Worm (Caenorhabditis elegans): ENCODE results near the gene Y94H6A.10.

The Y94H6A.10 gene

ce11 chrIV:2665388-2665978 lies 45.0 kb downstream of the Y94H6A.10 start:
- TF ChIP-seq hnd-1 (tag; optimal IDR thresholded peaks at IDR 0.05): no peak
- TF ChIP-seq F13C5.2 (tag; optimal IDR thresholded peaks at IDR 0.05): no peak
- TF ChIP-seq ets-7 (tag; optimal IDR thresholded peaks at IDR 0.05): no peak
- TF ChIP-seq flt-1 (GFP tag; IDR thresholded peaks at IDR 0.05): no peak
- TF ChIP-seq ceh-36 (tag; optimal IDR thresholded peaks at IDR 0.05): no peak
- TF ChIP-seq hmbx-1 (tag; optimal IDR thresholded peaks at IDR 0.05): no peak
- TF ChIP-seq tbx-11 (GFP tag; IDR thresholded peaks at IDR 0.05): no peak
- TF ChIP-seq ama-1 (optimal IDR thresholded peaks at IDR 0.05): no peak
- no peak for TF ChIP-seq sea-1 (GFP tag; conservative IDR thresholded peaks at IDR 0.05)
- TF ChIP-seq scrt-1 (GFP tag; IDR thresholded peaks at IDR 0.05): no peak

- no peak for TF ChIP-seq tbx-37 (GFP tag; conservative IDR thresholded peaks at IDR 0.05)
- no peak for TF ChIP-seq F13C5.2 (tag; optimal IDR thresholded peaks at IDR 0.05)
- TF ChIP-seq hmbx-1 (tag; optimal IDR thresholded peaks at IDR 0.05): no peak
- TF ChIP-seq flt-1 (GFP tag; IDR thresholded peaks at IDR 0.05): no peak
- TF ChIP-seq ceh-36 (tag; optimal IDR thresholded peaks at IDR 0.05): no peak
- no peak for TF ChIP-seq hmg-4 (GFP tag; optimal IDR thresholded peaks at IDR 0.05)
- no peak for TF ChIP-seq hnd-1 (tag; optimal IDR thresholded peaks at IDR 0.05)
Measured at ce11 chrIV:2664901-2665201, 45.6 kb downstream of the Y94H6A.10 start.

ce11 chrIV:2663953-2664900 lies 46.2 kb downstream of the Y94H6A.10 start, which contains the start of gene Y69A2AR.31:
Gene Y69A2AR.31, minus strand, starts transcription at chrIV:2664003.
- TF ChIP-seq tbx-11 (GFP tag; IDR thresholded peaks at IDR 0.05) (no peak), ceh-36 (tag; optimal IDR thresholded peaks at IDR 0.05) (no peak), scrt-1 (GFP tag; IDR thresholded peaks at IDR 0.05) (no peak), ets-7 (tag; optimal IDR thresholded peaks at IDR 0.05) (no peak)
